Worm (Caenorhabditis elegans) whole organism, young adult: Measurements from ENCODE around the gene cul-5.
A peak's percentile ranks its signal among the peaks of the same experiment; 100 is the strongest.

Experiments used
- D2030.7 ChIP-seq: fragments of 200-800 bp; sonication (Bioruptor generic); IDR thresholded peaks from 2 replicates; pipeline ENCODE4 v1.3.6; 2022; ENCODE audit warnings: missing genetic modification reagents, missing genetic modification characterization, missing compliant biosample characterization
- F10E7.11 ChIP-seq: sonication (generic microtip); optimal IDR thresholded peaks from 2 replicates; lab custom pipeline; 2017; ENCODE audit warnings: mild to moderate bottlenecking, missing genetic modification characterization, moderate library complexity, missing compliant biosample characterization
- F22D6.2 ChIP-seq: sonication (generic microtip); optimal IDR thresholded peaks from 2 replicates; lab custom pipeline; 2016; ENCODE audit warnings: mild to moderate bottlenecking, missing genetic modification characterization, missing compliant biosample characterization
- F23B12.7 ChIP-seq: sonication (generic microtip); optimal IDR thresholded peaks from 2 replicates; lab custom pipeline; 2017; ENCODE audit warnings: missing genetic modification characterization, mild to moderate bottlenecking, missing compliant biosample characterization, antibody characterized with exemption, moderate library complexity; ENCODE audit not compliant: insufficient read depth
- F33H1.4 ChIP-seq: fragments of 200-800 bp; sonication (Bioruptor generic); IDR thresholded peaks from 2 replicates; pipeline ENCODE4 v1.3.6; 2022; ENCODE audit warnings: missing genetic modification reagents, missing genetic modification characterization, missing compliant biosample characterization
- F39B2.1 ChIP-seq: fragments of 200-800 bp; sonication (Bioruptor generic); IDR thresholded peaks from 2 replicates; pipeline ENCODE4 v1.3.6; 2022; ENCODE audit warnings: missing genetic modification reagents, missing genetic modification characterization, missing compliant biosample characterization
- K12H6.12 ChIP-seq: fragments of 200-800 bp; sonication (Bioruptor generic); optimal IDR thresholded peaks from 2 replicates; lab custom pipeline; 2018; ENCODE audit warnings: mild to moderate bottlenecking, missing genetic modification characterization, missing compliant biosample characterization
- Y53F4B.3 ChIP-seq: fragments of 200-800 bp; sonication (Bioruptor generic); IDR thresholded peaks from 2 replicates; pipeline ENCODE4 v1.3.6; 2022; ENCODE audit warnings: missing genetic modification reagents, missing genetic modification characterization, missing compliant biosample characterization
- Y67H2A.10 ChIP-seq: fragments of 200-800 bp; sonication (Bioruptor generic); conservative IDR thresholded peaks from 2 replicates; pipeline ENCODE4 v1.3.6; 2022; ENCODE audit warnings: missing genetic modification reagents, missing genetic modification characterization, missing compliant biosample characterization
- Y79H2A.3 ChIP-seq: fragments of 200-800 bp; sonication (Bioruptor generic); conservative IDR thresholded peaks from 2 replicates; pipeline ENCODE4 v1.3.6; 2022; ENCODE audit warnings: missing genetic modification reagents, missing genetic modification characterization, missing compliant biosample characterization
- ZK185.1 ChIP-seq: sonication (generic microtip); optimal IDR thresholded peaks from 2 replicates; lab custom pipeline; 2016; ENCODE audit warnings: mild to moderate bottlenecking, missing genetic modification characterization, missing compliant biosample characterization; ENCODE audit not compliant: poor library complexity, severe bottlenecking
- attf-6 ChIP-seq: fragments of 200-800 bp; sonication (Bioruptor generic); IDR thresholded peaks from 2 replicates; pipeline ENCODE4 v1.3.6; 2022; ENCODE audit warnings: missing genetic modification reagents, missing genetic modification characterization, missing compliant biosample characterization
- bed-1 ChIP-seq: fragments of 200-800 bp; sonication (Bioruptor generic); IDR thresholded peaks from 2 replicates; pipeline ENCODE4 v1.3.6; 2022; ENCODE audit warnings: missing genetic modification reagents, missing genetic modification characterization, missing compliant biosample characterization
- ceh-40 ChIP-seq: fragments of 200-800 bp; sonication (Bioruptor generic); IDR thresholded peaks from 2 replicates; pipeline ENCODE4 v1.3.6; 2022; ENCODE audit warnings: missing genetic modification characterization, missing compliant biosample characterization
- ceh-58 ChIP-seq: fragments of 200-800 bp; sonication (Bioruptor generic); IDR thresholded peaks from 2 replicates; pipeline ENCODE4 v1.3.6; 2022; ENCODE audit warnings: missing genetic modification characterization, missing compliant biosample characterization
- gei-17 ChIP-seq: fragments of 200-800 bp; sonication (Bioruptor generic); optimal IDR thresholded peaks from 2 replicates; lab custom pipeline; 2018; ENCODE audit warnings: mild to moderate bottlenecking, missing genetic modification characterization, missing compliant biosample characterization
- him-1 ChIP-seq: sonication (generic microtip); optimal IDR thresholded peaks from 2 replicates; lab custom pipeline; 2016; ENCODE audit warnings: missing genotype, missing genetic modification reagents, missing genetic modification characterization, missing compliant biosample characterization
- hlh-26 ChIP-seq: fragments of 200-800 bp; sonication (Bioruptor generic); conservative IDR thresholded peaks from 2 replicates; pipeline ENCODE4 v1.3.6; 2022; ENCODE audit warnings: missing genetic modification reagents, missing genetic modification characterization, missing compliant biosample characterization
- hmg-20 ChIP-seq: fragments of 200-800 bp; sonication (Bioruptor generic); IDR thresholded peaks from 2 replicates; pipeline ENCODE4 v1.3.6; 2022; ENCODE audit warnings: missing genetic modification reagents, missing genetic modification characterization, missing compliant biosample characterization
- let-607 ChIP-seq, 2 experiments: fragments of 200-800 bp in 1 of 2; sonication (Bioruptor generic) in 1 of 2; sonication (generic microtip) in 1 of 2; optimal IDR thresholded peaks; 2 replicates each; lab custom pipeline; 2016 to 2018; ENCODE audit warnings: mild to moderate bottlenecking in 2 of 2, missing compliant biosample characterization in 2 of 2, missing genetic modification characterization in 2 of 2, moderate library complexity in 2 of 2, missing genotype in 1 of 2
- lin-26 ChIP-seq: fragments of 200-800 bp; sonication (Bioruptor generic); IDR thresholded peaks from 2 replicates; pipeline ENCODE4 v1.3.6; 2022; ENCODE audit warnings: missing genetic modification reagents, missing genetic modification characterization, missing compliant biosample characterization
- mxl-1 ChIP-seq: sonication (generic microtip); optimal IDR thresholded peaks from 2 replicates; lab custom pipeline; 2016; ENCODE audit warnings: missing genetic modification characterization, missing compliant biosample characterization
- nfya-1 ChIP-seq: sonication (generic microtip); optimal IDR thresholded peaks from 2 replicates; lab custom pipeline; 2017; ENCODE audit warnings: antibody characterized with exemption, missing compliant biosample characterization, missing genetic modification characterization, borderline replicate concordance; ENCODE audit not compliant: insufficient read depth
- nfyb-1 ChIP-seq: fragments of 200-800 bp; sonication (Bioruptor generic); IDR thresholded peaks from 2 replicates; pipeline ENCODE4 v1.3.6; 2022; ENCODE audit warnings: missing genetic modification reagents, missing genetic modification characterization, missing compliant biosample characterization
- nhr-80 ChIP-seq: sonication (generic microtip); optimal IDR thresholded peaks from 2 replicates; lab custom pipeline; 2016; ENCODE audit warnings: missing genetic modification characterization, missing compliant biosample characterization
- nhr-90 ChIP-seq: sonication (generic microtip); optimal IDR thresholded peaks from 2 replicates; lab custom pipeline; 2016; ENCODE audit warnings: missing genotype, mild to moderate bottlenecking, missing genetic modification characterization, missing compliant biosample characterization
- rec-8 ChIP-seq, 2 experiments: sonication (generic microtip); optimal IDR thresholded peaks; 2 replicates each; lab custom pipeline; 2016; ENCODE audit warnings: mild to moderate bottlenecking in 2 of 2, missing genetic modification characterization in 2 of 2, missing genetic modification reagents in 2 of 2, missing genotype in 2 of 2, missing biosample characterization in 1 of 2, missing compliant biosample characterization in 1 of 2, moderate library complexity in 1 of 2
- sea-2 ChIP-seq: fragments of 200-800 bp; sonication (Bioruptor generic); IDR thresholded peaks from 2 replicates; pipeline ENCODE4 v1.3.6; 2022; ENCODE audit warnings: missing genetic modification characterization, missing compliant biosample characterization
- unc-130 ChIP-seq: sonication (generic microtip); optimal IDR thresholded peaks from 2 replicates; lab custom pipeline; 2016; ENCODE audit warnings: missing genetic modification reagents, missing genetic modification characterization, missing compliant biosample characterization
- unc-62 ChIP-seq: fragments of 150-350 bp; optimal IDR thresholded peaks from 2 replicates; lab custom pipeline; 2014; ENCODE audit warnings: missing biosample characterization, missing genetic modification reagents, missing genetic modification characterization
- zfh-2 ChIP-seq: fragments of 200-800 bp; sonication (Bioruptor generic); conservative IDR thresholded peaks from 2 replicates; pipeline ENCODE4 v1.3.6; 2022; ENCODE audit warnings: missing genetic modification reagents, missing genetic modification characterization, missing compliant biosample characterization
- ztf-25 ChIP-seq: fragments of 200-800 bp; sonication (Bioruptor generic); IDR thresholded peaks from 2 replicates; pipeline ENCODE4 v1.3.6; 2022; ENCODE audit warnings: missing genetic modification reagents, missing genetic modification characterization, missing compliant biosample characterization
- ztf-28 ChIP-seq: fragments of 200-800 bp; sonication (Bioruptor generic); IDR thresholded peaks from 2 replicates; pipeline ENCODE4 v1.3.6; 2022; ENCODE audit warnings: missing genetic modification reagents, missing genetic modification characterization, missing compliant biosample characterization
- ztf-3 ChIP-seq: fragments of 200-800 bp; sonication (Bioruptor generic); optimal IDR thresholded peaks from 2 replicates; lab custom pipeline; 2018; ENCODE audit warnings: mild to moderate bottlenecking, missing genetic modification characterization, missing compliant biosample characterization

The cul-5 gene

ce11 chrV:10221317-10221716, 42.0 kb downstream of the cul-5 start, which contains the start of the genes fipr-5 and fipr-9:
fipr-5 (minus strand) TSS chrV:10221417.
fipr-9 (plus strand) TSS chrV:10221662.
- TF ChIP-seq Y67H2A.10 (GFP tag; lab: Robert Waterston, UW): no peak
- no peak for TF ChIP-seq hlh-26 (GFP tag; lab: Robert Waterston, UW)
- TF ChIP-seq mxl-1 (tag; lab: Kevin White, UChicago): no peak
- TF ChIP-seq, all 124 proteins: peak for 0

- no peak for TF ChIP-seq F33H1.4
- TF ChIP-seq sea-2 (GFP tag; lab: Robert Waterston, UW): no peak
- no peak for TF ChIP-seq rec-8 (tag; optimal IDR thresholded peaks at IDR 0.05; lab: Kevin White, UChicago)
- no peak for TF ChIP-seq him-1 (tag; lab: Kevin White, UChicago)
- no peak for TF ChIP-seq F10E7.11 (tag; lab: Kevin White, UChicago)
- TF ChIP-seq, all 124 proteins: peak for 0
Observed at ce11 chrV:10222007-10222406, 42.7 kb downstream of the cul-5 start, which contains the start of gene C12D8.20. C12D8.20 (plus strand) TSS chrV:10222307.

- TF ChIP-seq nhr-80 (tag; lab: Kevin White, UChicago) (peak; percentile 62), ceh-40 (GFP tag; lab: Robert Waterston, UW) (no peak), attf-6 (no peak), F33H1.4 (no peak), F39B2.1 (GFP tag; lab: Robert Waterston, UW) (no peak), Y79H2A.3 (GFP tag; lab: Robert Waterston, UW) (no peak), nfya-1 (no peak)
- TF ChIP-seq, all 124 proteins: peak for 1
Observed at ce11 chrV:10224619-10225018, 45.3 kb downstream of the cul-5 start.

ce11 chrV:10225610-10226009, 46.3 kb downstream of the cul-5 start, which contains the start of gene daf-36:
daf-36 (minus strand) TSS chrV:10225710.
- TF ChIP-seq ceh-58 (GFP tag; lab: Robert Waterston, UW) (no peak), nhr-80 (tag; lab: Kevin White, UChicago) (peak; percentile 45)
- TF ChIP-seq, all 124 proteins: peak for 1

ce11 chrV:10227333-10227732, 48.0 kb downstream of the cul-5 start, which contains the start of gene ttr-19:
ttr-19 (minus strand) TSS chrV:10227433.
- TF ChIP-seq gei-17: no peak
- TF ChIP-seq hmg-20 (GFP tag; lab: Robert Waterston, UW): no peak
- TF ChIP-seq nhr-90: no peak
- TF ChIP-seq F10E7.11 (tag; lab: Kevin White, UChicago): no peak
- no peak for TF ChIP-seq let-607 (tag; optimal IDR thresholded peaks at IDR 0.05; lab: Kevin White, UChicago)
- TF ChIP-seq, all 124 proteins: peak for 0

- TF ChIP-seq F22D6.2 (tag; lab: Kevin White, UChicago) (no peak), F23B12.7 (tag; lab: Kevin White, UChicago) (no peak), bed-1 (GFP tag; lab: Robert Waterston, UW) (no peak), unc-62 (GFP tag; lab: Kevin White, UChicago) (no peak), nfyb-1 (no peak)
- TF ChIP-seq, all 124 proteins: peak for 0
Observed at ce11 chrV:10228360-10228759, 49.0 kb downstream of the cul-5 start, which contains the start of gene fipr-4. fipr-4 (minus strand) TSS chrV:10228460.

- no peak for TF ChIP-seq ztf-3
- no peak for TF ChIP-seq ztf-28 (GFP tag; lab: Robert Waterston, UW)
- no peak for TF ChIP-seq lin-26 (GFP tag; lab: Robert Waterston, UW)
- TF ChIP-seq zfh-2 (GFP tag; lab: Robert Waterston, UW): no peak
- TF ChIP-seq Y53F4B.3 (GFP tag; lab: Robert Waterston, UW): no peak
- TF ChIP-seq F22D6.2 (tag; lab: Kevin White, UChicago): no peak
- no peak for TF ChIP-seq D2030.7
- no peak for TF ChIP-seq K12H6.12 (tag; lab: Kevin White, UChicago)
- no peak for TF ChIP-seq ztf-25 (GFP tag; lab: Robert Waterston, UW)
- TF ChIP-seq ceh-58 (GFP tag; lab: Robert Waterston, UW): no peak
- TF ChIP-seq ZK185.1 (tag; lab: Kevin White, UChicago): no peak
- no peak for TF ChIP-seq unc-62 (GFP tag; lab: Kevin White, UChicago)
- TF ChIP-seq F39B2.1 (GFP tag; lab: Robert Waterston, UW): no peak
- no peak for TF ChIP-seq unc-130
- TF ChIP-seq gei-17: no peak
Observed at ce11 chrV:10229222-10229879, 50.0 kb downstream of the cul-5 start, which contains the start of the genes pyt-1 and fipr-7. pyt-1 (minus strand) TSS chrV:10229322. fipr-7 (plus strand) TSS chrV:10229829.
